Fruit fly (Drosophila melanogaster): ENCODE results near the gene CG2126.

The CG2126 gene

dm6 chr3R:31744044-31744652 lies 32.3 kb downstream of the CG2126 start, which contains the start of gene CG1896 (continued):
- TF ChIP-seq prd (optimal IDR thresholded peaks at IDR 0.05) (no peak), prd (GFP tag; IDR thresholded peaks at IDR 0.05) (peak; percentile 59; the same call in 2 of the 3 replicates), tup (GFP tag; optimal IDR thresholded peaks at IDR 0.05) (peak; percentile 2), MESR4 (GFP tag; optimal IDR thresholded peaks at IDR 0.05) (peak; percentile 45), CG7556 (GFP tag; optimal IDR thresholded peaks at IDR 0.05) (peak; percentile 10), CG3281 (GFP tag; optimal IDR thresholded peaks at IDR 0.05) (peak; percentile 39), CG11093 (GFP tag; IDR thresholded peaks at IDR 0.05) (no peak), insv (GFP tag; optimal IDR thresholded peaks at IDR 0.05) (no peak), kni (GFP tag; optimal IDR thresholded peaks at IDR 0.05) (no peak), CG15269 (tag; optimal IDR thresholded peaks at IDR 0.05) (peak; percentile 36), CG10209 (GFP tag; optimal IDR thresholded peaks at IDR 0.05) (peak; percentile 49), MBD-R2 (GFP tag; IDR thresholded peaks at IDR 0.05) (peak; percentile 76), CG2889 (GFP tag; IDR thresholded peaks at IDR 0.05) (no peak), CG15601 (tag; optimal IDR thresholded peaks at IDR 0.05) (peak; percentile 32), Atf-2 (GFP tag; optimal IDR thresholded peaks at IDR 0.05) (no peak), CG34376 (GFP tag; optimal IDR thresholded peaks at IDR 0.05) (peak; percentile 31), phol (tag; optimal IDR thresholded peaks at IDR 0.05) (peak; percentile 53), dmrt99B (tag; optimal IDR thresholded peaks at IDR 0.05) (peak; percentile 44), CG10979 (tag; optimal IDR thresholded peaks at IDR 0.05) (peak; percentile 21), sug (tag; optimal IDR thresholded peaks at IDR 0.05) (peak; percentile 20), btn (GFP tag; optimal IDR thresholded peaks at IDR 0.05) (no peak), Hr39 (optimal IDR thresholded peaks at IDR 0.05) (no peak), caup (GFP tag; optimal IDR thresholded peaks at IDR 0.05; ENCODE audit: severe bottlenecking) (peak; percentile 54), CG34422 (GFP tag; IDR thresholded peaks at IDR 0.05) (peak; percentile 42; the same call in 1 of the 3 replicates), CG6654 (GFP tag; optimal IDR thresholded peaks at IDR 0.05) (peak; percentile 1), sens (GFP tag) (peak; percentile 77), CG33557 (GFP tag; optimal IDR thresholded peaks at IDR 0.05) (peak; percentile 1), tx (GFP tag; optimal IDR thresholded peaks at IDR 0.05) (no peak), so (GFP tag; IDR thresholded peaks at IDR 0.05) (peak; percentile 69; the same call in 2 of the 3 replicates), CG31365 (tag; optimal IDR thresholded peaks at IDR 0.05) (no peak), croc (GFP tag; conservative IDR thresholded peaks at IDR 0.05) (peak; percentile 28; the same call in 1 of the 3 replicates), Blimp-1 (GFP tag; optimal IDR thresholded peaks at IDR 0.05) (no peak), Abd-B (GFP tag; optimal IDR thresholded peaks at IDR 0.05) (peak; percentile 1), esg (GFP tag; conservative IDR thresholded peaks at IDR 0.05) (0 out of 2 replicates have a peak, but pooled peaks have one; percentile 15), chif (GFP tag; optimal IDR thresholded peaks at IDR 0.05) (no peak), ssp (GFP tag; IDR thresholded peaks at IDR 0.05) (peak; percentile 24; the same call in 1 of the 2 replicates), cas (GFP tag; IDR thresholded peaks at IDR 0.05) (0 out of 2 replicates have a peak, but pooled peaks have one; percentile 12), CG10267 (tag; optimal IDR thresholded peaks at IDR 0.05) (peak; percentile 90), CG2712 (tag; optimal IDR thresholded peaks at IDR 0.05) (peak; percentile 55), CG11504 (tag; optimal IDR thresholded peaks at IDR 0.05) (no peak), Ptx1 (GFP tag; IDR thresholded peaks at IDR 0.05) (peak; percentile 56), Max (GFP tag; optimal IDR thresholded peaks at IDR 0.05) (peak; percentile 30), CG7987 (GFP tag; optimal IDR thresholded peaks at IDR 0.05) (peak; percentile 1), CG1024 (GFP tag; IDR thresholded peaks at IDR 0.05) (0 out of 2 replicates have a peak, but pooled peaks have one; percentile 29), corto (GFP tag; optimal IDR thresholded peaks at IDR 0.05) (no peak), sd (tag; optimal IDR thresholded peaks at IDR 0.05) (no peak), Ravus (GFP tag; IDR thresholded peaks at IDR 0.05) (no peak), kah (GFP tag; optimal IDR thresholded peaks at IDR 0.05) (peak; percentile 63), CG14050 (GFP tag; IDR thresholded peaks at IDR 0.05) (0 out of 3 replicates have a peak, but pooled peaks have one; percentile 24)

Data from whole organism, embryonic.